Fruit fly (Drosophila melanogaster) whole organism, prepupa: ENCODE data around the gene CG9166.

Experiments
- Blimp-1 ChIP-seq: fragments of 200-800 bp; sonication (Bioruptor generic); optimal IDR thresholded peaks from 3 replicates; lab custom pipeline; 2017; ENCODE audit warnings: missing biosample characterization, missing genetic modification characterization, mild to moderate bottlenecking, moderate library complexity, missing genetic modification reagents
- Met ChIP-seq: fragments of 200-800 bp; sonication (Bioruptor generic); optimal IDR thresholded peaks from 3 replicates; lab custom pipeline; 2016; ENCODE audit warnings: missing biosample characterization, missing genetic modification characterization

DNA sequence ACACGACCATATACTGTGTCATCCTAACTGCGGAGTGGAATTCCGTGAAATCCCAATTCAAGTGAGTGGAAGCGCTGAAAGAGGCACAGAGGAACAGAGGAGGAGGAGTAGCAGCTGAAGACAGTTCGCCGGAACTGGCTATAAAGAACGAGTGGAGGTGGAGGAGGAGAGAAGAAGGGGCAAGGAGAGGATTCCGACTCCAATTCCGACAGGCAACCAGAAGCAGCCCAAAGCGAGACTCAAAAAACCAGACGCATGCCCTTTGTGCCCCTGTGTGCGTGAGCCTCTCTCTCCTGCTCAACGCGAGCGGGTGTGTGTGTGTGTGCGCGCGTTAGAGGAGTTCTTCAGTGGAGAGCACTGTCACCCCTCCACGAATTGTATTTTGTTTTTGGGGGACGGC lies 1.5 kb upstream of the CG9166 start:
- TF ChIP-seq Met (GFP tag; lab: Kevin White, UChicago) (no peak), Blimp-1 (GFP tag; lab: Kevin White, UChicago) (no peak)
